Fruit fly (Drosophila melanogaster): ENCODE results near the gene Mhc.
A peak's percentile ranks its signal among the peaks of the same experiment; 100 is the strongest.

The Mhc gene

DNA sequence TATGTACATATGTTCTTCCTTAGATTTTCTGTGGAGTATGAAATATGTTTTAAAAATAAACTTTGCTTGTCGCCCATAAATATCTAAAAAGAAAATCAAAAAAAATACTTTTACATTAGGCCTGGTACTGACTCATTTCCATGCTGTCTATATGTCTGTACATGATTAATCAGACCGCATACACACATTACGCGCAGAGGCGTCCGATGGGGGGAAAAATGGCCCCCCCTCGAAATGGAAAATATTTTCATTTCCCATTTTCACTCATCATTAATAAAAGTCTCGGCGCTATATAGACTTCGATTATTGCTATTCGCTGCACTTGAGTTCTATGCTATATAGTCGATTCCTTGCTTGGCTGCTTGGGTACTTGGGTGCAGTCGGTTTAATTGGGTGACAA lies 4.5 kb upstream of the Mhc start (continued):
- TF ChIP-seq sug (tag; optimal IDR thresholded peaks at IDR 0.05) = peak; percentile 11
- TF ChIP-seq CG9932 (GFP tag; IDR thresholded peaks at IDR 0.05) = 0 out of 2 replicates have a peak, but pooled peaks have one; percentile 11
- TF ChIP-seq gem (tag; optimal IDR thresholded peaks at IDR 0.05) = peak; percentile 4
- TF ChIP-seq sens (GFP tag) = peak; percentile 65

dm6 chr2L:16764480-16764879 lies 1.9 kb upstream of the Mhc start:
- TF ChIP-seq Ets65A (GFP tag) (peak; percentile 58), nmo (GFP tag; optimal IDR thresholded peaks at IDR 0.05) (no peak), CG1832 (GFP tag; optimal IDR thresholded peaks at IDR 0.05) (no peak), CG12659 (GFP tag; optimal IDR thresholded peaks at IDR 0.05) (no peak), gsb (GFP tag; IDR thresholded peaks at IDR 0.05) (no peak), CG10979 (tag; optimal IDR thresholded peaks at IDR 0.05) (no peak), toy (GFP tag; IDR thresholded peaks at IDR 0.05) (0 out of 2 replicates have a peak, but pooled peaks have one; percentile 21), CG32532 (GFP tag; IDR thresholded peaks at IDR 0.05) (no peak), CG11504 (tag; optimal IDR thresholded peaks at IDR 0.05) (no peak), Optix (GFP tag; IDR thresholded peaks at IDR 0.05) (no peak), CG14050 (GFP tag; IDR thresholded peaks at IDR 0.05) (no peak), CG2678 (tag; optimal IDR thresholded peaks at IDR 0.05) (no peak)

DNA sequence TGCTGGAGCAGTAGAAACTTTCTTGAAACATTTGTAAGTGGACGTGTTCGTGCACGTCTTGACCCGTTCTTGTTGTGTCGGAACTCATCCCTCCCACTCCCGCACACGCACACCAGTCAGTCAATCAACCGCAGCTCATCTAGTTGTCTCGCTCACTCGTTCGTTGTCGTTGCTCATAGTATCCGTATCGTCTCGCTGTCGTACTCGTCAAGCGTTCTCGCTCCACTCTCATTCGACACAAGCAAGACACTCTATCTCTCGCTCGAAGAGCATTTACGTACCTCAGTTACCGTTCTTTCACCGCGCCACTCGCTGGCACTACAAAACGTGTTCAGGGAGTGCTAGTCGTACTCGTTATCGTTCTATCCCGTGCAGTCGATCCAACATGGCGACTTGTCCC lies 21.2 kb downstream of the Mhc start:
- 0 out of 2 replicates have a peak, but pooled peaks have one; percentile 9 for TF ChIP-seq slbo (GFP tag; IDR thresholded peaks at IDR 0.05)
- TF ChIP-seq NFAT (GFP tag; IDR thresholded peaks at IDR 0.05) = no peak
- no peak for TF ChIP-seq Dek (tag; optimal IDR thresholded peaks at IDR 0.05)
- TF ChIP-seq CG12071 (GFP tag; optimal IDR thresholded peaks at IDR 0.05) = no peak
- TF ChIP-seq Rfx (GFP tag; IDR thresholded peaks at IDR 0.05) = 0 out of 2 replicates have a peak, but pooled peaks have one; percentile 7
- TF ChIP-seq org-1 (GFP tag; optimal IDR thresholded peaks at IDR 0.05) = no peak
- 0 out of 3 replicates have a peak, but pooled peaks have one; percentile 19 for TF ChIP-seq ci (GFP tag; IDR thresholded peaks at IDR 0.05)
- no peak for TF ChIP-seq ewg (GFP tag; optimal IDR thresholded peaks at IDR 0.05)
- TF ChIP-seq pita (GFP tag; optimal IDR thresholded peaks at IDR 0.05) = no peak
- no peak for TF ChIP-seq CG15514 (GFP tag; optimal IDR thresholded peaks at IDR 0.05)
- TF ChIP-seq bsh (GFP tag; optimal IDR thresholded peaks at IDR 0.05) = no peak
- peak; percentile 85 for TF ChIP-seq CG8290 (GFP tag; optimal IDR thresholded peaks at IDR 0.05)
- TF ChIP-seq CG8290 (tag; optimal IDR thresholded peaks at IDR 0.05) = peak in 1 of 2 experiments; percentile 38
- no peak for TF ChIP-seq Lhr (GFP tag; optimal IDR thresholded peaks at IDR 0.05)
- no peak for TF ChIP-seq CG31365 (tag; optimal IDR thresholded peaks at IDR 0.05)
- no peak for TF ChIP-seq dmrt99B (tag; optimal IDR thresholded peaks at IDR 0.05)
- TF ChIP-seq ERR (GFP tag; optimal IDR thresholded peaks at IDR 0.05) = no peak
- TF ChIP-seq knrl (GFP tag; IDR thresholded peaks at IDR 0.05; ENCODE audit: partially characterized antibody) = 0 out of 3 replicates have a peak, but pooled peaks have one; percentile 19
- TF ChIP-seq hth (optimal IDR thresholded peaks at IDR 0.05) = no peak
- TF ChIP-seq Ets65A (GFP tag) = peak; percentile 66
- TF ChIP-seq CG34224 (GFP tag; IDR thresholded peaks at IDR 0.05; ENCODE audit: partially characterized antibody) = no peak
- TF ChIP-seq cad (GFP tag; optimal IDR thresholded peaks at IDR 0.05) = no peak
- TF ChIP-seq Med (GFP tag) = peak; percentile 10
- TF ChIP-seq phol (tag; optimal IDR thresholded peaks at IDR 0.05) = peak; percentile 49
- no peak for TF ChIP-seq ash1 (GFP tag; optimal IDR thresholded peaks at IDR 0.05)
- TF ChIP-seq Doc2 (GFP tag; IDR thresholded peaks at IDR 0.05) = no peak
- TF ChIP-seq sd (tag; optimal IDR thresholded peaks at IDR 0.05) = no peak
- no peak for TF ChIP-seq CG11247 (GFP tag; IDR thresholded peaks at IDR 0.05)
- no peak for TF ChIP-seq chif (GFP tag; optimal IDR thresholded peaks at IDR 0.05)
- TF ChIP-seq CG32772 (GFP tag; IDR thresholded peaks at IDR 0.05) = no peak
- TF ChIP-seq CG13775 (GFP tag; optimal IDR thresholded peaks at IDR 0.05) = no peak
- TF ChIP-seq stwl (tag; optimal IDR thresholded peaks at IDR 0.05) = peak; percentile 85
- TF ChIP-seq Chrac-16 (GFP tag; optimal IDR thresholded peaks at IDR 0.05) = no peak
- no peak for TF ChIP-seq CG8281 (tag; optimal IDR thresholded peaks at IDR 0.05)

Data from whole organism, embryonic.